Fruit fly (Drosophila melanogaster) whole organism, embryonic: Measurements from ENCODE around the gene NimC3.

Experiments used
- Adf1 ChIP-seq: fragments of 200-800 bp; sonication (Bioruptor generic); IDR thresholded peaks from 2 replicates; pipeline ENCODE4 v1.3.6; 2022; ENCODE audit warnings: missing biosample characterization, missing genetic modification characterization
- Aef1 ChIP-seq: fragments of 200-800 bp; sonication (Bioruptor generic); IDR thresholded peaks from 3 replicates; pipeline ENCODE4 v1.3.6; 2022; ENCODE audit warnings: missing biosample characterization, missing genetic modification characterization
- B-H1 ChIP-seq: fragments of 200-800 bp; sonication (Bioruptor generic); IDR thresholded peaks from 3 replicates; pipeline ENCODE4 v1.3.6; 2022; ENCODE audit warnings: missing biosample characterization, missing genetic modification characterization
- CG10462 ChIP-seq: fragments of 200-800 bp; sonication (Bioruptor generic); optimal IDR thresholded peaks from 2 replicates; lab custom pipeline; 2016; ENCODE audit warnings: missing biosample characterization, missing genetic modification characterization
- CG10543 ChIP-seq: fragments of 200-800 bp; sonication (Bioruptor generic); optimal IDR thresholded peaks from 3 replicates; lab custom pipeline; 2017; ENCODE audit warnings: missing biosample characterization, mild to moderate bottlenecking, missing genetic modification characterization, moderate library complexity
- CG11085 ChIP-seq: fragments of 200-800 bp; sonication (Bioruptor generic); IDR thresholded peaks from 2 replicates; pipeline ENCODE4 v1.3.6; 2022; ENCODE audit warnings: missing biosample characterization, missing genetic modification characterization
- CG11504 ChIP-seq: fragments of 200-800 bp; sonication (Bioruptor generic); optimal IDR thresholded peaks from 3 replicates; lab custom pipeline; 2019; ENCODE audit warnings: missing biosample characterization, mild to moderate bottlenecking, missing genetic modification characterization, moderate library complexity
- CG12219 ChIP-seq: fragments of 200-800 bp; sonication (Bioruptor generic); optimal IDR thresholded peaks from 3 replicates; lab custom pipeline; 2018; ENCODE audit warnings: missing biosample characterization, mild to moderate bottlenecking, missing genetic modification characterization
- CG13296 ChIP-seq: fragments of 200-800 bp; sonication (Bioruptor generic); optimal IDR thresholded peaks from 3 replicates; lab custom pipeline; 2018; ENCODE audit warnings: missing biosample characterization, mild to moderate bottlenecking, missing genetic modification characterization
- CG1603 ChIP-seq: fragments of 200-800 bp; sonication (Bioruptor generic); optimal IDR thresholded peaks from 2 replicates; lab custom pipeline; 2019; ENCODE audit warnings: missing biosample characterization, mild to moderate bottlenecking, missing genetic modification characterization, moderate library complexity
- CG17361 ChIP-seq: fragments of 200-800 bp; sonication (Bioruptor generic); IDR thresholded peaks from 3 replicates; pipeline ENCODE4 v1.3.6; 2022; ENCODE audit warnings: missing biosample characterization, missing genetic modification characterization
- CG18011 ChIP-seq: fragments of 200-800 bp; sonication (Bioruptor generic); optimal IDR thresholded peaks from 2 replicates; lab custom pipeline; 2017; ENCODE audit warnings: missing biosample characterization, missing genetic modification characterization, mild to moderate bottlenecking, moderate library complexity, missing genotype
- CG2120 ChIP-seq: fragments of 200-800 bp; sonication (Bioruptor generic); optimal IDR thresholded peaks from 3 replicates; lab custom pipeline; 2016; ENCODE audit warnings: missing biosample characterization, missing genetic modification characterization
- CG2129 ChIP-seq: fragments of 200-800 bp; sonication (Bioruptor generic); IDR thresholded peaks from 2 replicates; pipeline ENCODE4 v1.3.6; 2022; ENCODE audit warnings: missing biosample characterization, missing genetic modification characterization; ENCODE audit not compliant: partially characterized antibody
- CG2199 ChIP-seq: fragments of 200-800 bp; sonication (Bioruptor generic); IDR thresholded peaks from 3 replicates; pipeline ENCODE4 v1.3.6; 2022; ENCODE audit warnings: missing biosample characterization, missing genetic modification characterization
- CG34224 ChIP-seq: fragments of 200-800 bp; sonication (Bioruptor generic); IDR thresholded peaks from 3 replicates; pipeline ENCODE4 v1.3.6; 2022; ENCODE audit warnings: missing biosample characterization, missing genetic modification characterization; ENCODE audit not compliant: partially characterized antibody
- CG3726 ChIP-seq: fragments of 200-800 bp; sonication (Bioruptor generic); IDR thresholded peaks from 3 replicates; pipeline ENCODE4, ENCODE4 v1.3.6; 2022; ENCODE audit warnings: missing biosample characterization, missing genetic modification characterization
- CG4360 ChIP-seq: fragments of 200-800 bp; sonication (Bioruptor generic); IDR thresholded peaks from 2 replicates; pipeline ENCODE4 v1.3.6; 2022; ENCODE audit warnings: missing biosample characterization, missing genetic modification characterization
- CG6175 ChIP-seq: fragments of 200-800 bp; sonication (Bioruptor generic); IDR thresholded peaks from 3 replicates; pipeline ENCODE4 v1.3.6; 2022; ENCODE audit warnings: missing biosample characterization, missing genetic modification characterization
- CG6813 ChIP-seq: fragments of 200-800 bp; sonication (Bioruptor generic); optimal IDR thresholded peaks from 2 replicates; lab custom pipeline; 2017; ENCODE audit warnings: missing biosample characterization, missing genetic modification characterization, mild to moderate bottlenecking, moderate library complexity, missing genetic modification reagents
- CG7372 ChIP-seq: fragments of 200-800 bp; sonication (Bioruptor generic); IDR thresholded peaks from 2 replicates; pipeline ENCODE4 v1.3.6; 2022; ENCODE audit warnings: missing biosample characterization, missing genetic modification characterization
- CG7556 ChIP-seq: fragments of 200-800 bp; sonication (Bioruptor generic); optimal IDR thresholded peaks from 2 replicates; lab custom pipeline; 2017; ENCODE audit warnings: missing biosample characterization, mild to moderate bottlenecking, missing genetic modification characterization
- CG7963 ChIP-seq: fragments of 200-800 bp; sonication (Bioruptor generic); IDR thresholded peaks from 3 replicates; pipeline ENCODE4 v1.3.6; 2022; ENCODE audit warnings: missing biosample characterization, missing genetic modification characterization; ENCODE audit not compliant: partially characterized antibody
- CG8388 ChIP-seq: fragments of 200-800 bp; sonication (Bioruptor generic); optimal IDR thresholded peaks from 2 replicates; lab custom pipeline; 2019; ENCODE audit warnings: missing biosample characterization, mild to moderate bottlenecking, missing genetic modification characterization, moderate library complexity
- CG9437 ChIP-seq: fragments of 200-800 bp; sonication (Bioruptor generic); optimal IDR thresholded peaks from 2 replicates; lab custom pipeline; 2018; ENCODE audit warnings: missing biosample characterization, mild to moderate bottlenecking, missing genetic modification characterization
- D ChIP-seq, 2 experiments: fragments of 200-800 bp in 1 of 2; fragments of >200 bp in 1 of 2; sonication (Bioruptor generic) in 1 of 2; optimal IDR thresholded peaks; 2 replicates in 1 of 2; 3 replicates in 1 of 2; lab custom pipeline; 2017; ENCODE audit warnings: mild to moderate bottlenecking in 1 of 2, missing biosample characterization in 1 of 2, missing genetic modification characterization in 1 of 2, missing genetic modification reagents in 1 of 2
- Dref ChIP-seq: fragments of 200-800 bp; sonication (Bioruptor generic); IDR thresholded peaks from 2 replicates; pipeline ENCODE4 v1.3.6; 2022; ENCODE audit warnings: missing biosample characterization, missing genetic modification characterization
- ERR ChIP-seq: fragments of 200-800 bp; sonication (Bioruptor generic); optimal IDR thresholded peaks from 2 replicates; lab custom pipeline; 2016; ENCODE audit warnings: missing biosample characterization, missing genetic modification characterization
- Elba2 ChIP-seq: fragments of 200-800 bp; sonication (Bioruptor generic); optimal IDR thresholded peaks from 3 replicates; lab custom pipeline; 2016; ENCODE audit warnings: missing biosample characterization, missing genetic modification characterization
- GATAe ChIP-seq: fragments of 200-800 bp; sonication (Bioruptor generic); conservative IDR thresholded peaks from 2 replicates; pipeline ENCODE4 v1.3.6; 2022; ENCODE audit warnings: missing biosample characterization, missing genetic modification characterization
- Gug ChIP-seq: fragments of 200-800 bp; sonication (Bioruptor generic); IDR thresholded peaks from 4 replicates; pipeline ENCODE4 v1.3.6; 2022; ENCODE audit warnings: missing biosample characterization, missing genetic modification characterization
- Nf-YB ChIP-seq: fragments of 200-800 bp; sonication (Bioruptor generic); optimal IDR thresholded peaks from 3 replicates; lab custom pipeline; 2019; ENCODE audit warnings: missing biosample characterization, mild to moderate bottlenecking, missing genetic modification characterization, moderate library complexity
- al ChIP-seq: fragments of 200-800 bp; sonication (Bioruptor generic); IDR thresholded peaks from 2 replicates; pipeline ENCODE4 v1.3.6; 2022; ENCODE audit warnings: missing biosample characterization, missing genetic modification characterization
- ash1 ChIP-seq: fragments of 200-800 bp; sonication (Bioruptor generic); optimal IDR thresholded peaks from 2 replicates; lab custom pipeline; 2018; ENCODE audit warnings: missing biosample characterization, mild to moderate bottlenecking, missing genetic modification characterization
- az2 ChIP-seq: fragments of 200-800 bp; sonication (Bioruptor generic); optimal IDR thresholded peaks from 3 replicates; lab custom pipeline; 2016; ENCODE audit warnings: missing biosample characterization, missing genetic modification characterization
- chinmo ChIP-seq: fragments of 200-800 bp; sonication (Bioruptor generic); IDR thresholded peaks from 4 replicates; pipeline ENCODE4 v1.3.6; 2022; ENCODE audit warnings: missing biosample characterization, missing genetic modification characterization; ENCODE audit not compliant: partially characterized antibody
- crc ChIP-seq: fragments of 200-800 bp; sonication (Bioruptor generic); optimal IDR thresholded peaks from 2 replicates; lab custom pipeline; 2016; ENCODE audit warnings: missing biosample characterization, missing genetic modification characterization
- croc ChIP-seq: fragments of 200-800 bp; sonication (Bioruptor generic); conservative IDR thresholded peaks from 3 replicates; pipeline ENCODE4 v1.3.6; 2022; ENCODE audit warnings: missing biosample characterization, missing genetic modification characterization
- gce ChIP-seq: fragments of 200-800 bp; sonication (Bioruptor generic); IDR thresholded peaks from 3 replicates; pipeline ENCODE4 v1.3.6; 2022; ENCODE audit warnings: missing biosample characterization, missing genetic modification characterization
- ham ChIP-seq: fragments of 200-800 bp; sonication (Bioruptor generic); IDR thresholded peaks from 2 replicates; pipeline ENCODE4 v1.3.6; 2022; ENCODE audit warnings: missing biosample characterization, missing genetic modification characterization
- ind ChIP-seq: fragments of 200-800 bp; sonication (Bioruptor generic); optimal IDR thresholded peaks from 3 replicates; lab custom pipeline; 2016; ENCODE audit warnings: missing biosample characterization, missing genetic modification characterization
- ken ChIP-seq: fragments of 200-800 bp; sonication (Bioruptor generic); IDR thresholded peaks from 3 replicates; pipeline ENCODE4 v1.3.6; 2022; ENCODE audit warnings: missing biosample characterization, missing genetic modification characterization
- nerfin-1 ChIP-seq: fragments of 200-800 bp; sonication (Bioruptor generic); optimal IDR thresholded peaks from 3 replicates; lab custom pipeline; 2019; ENCODE audit warnings: missing biosample characterization, mild to moderate bottlenecking, missing genetic modification characterization, moderate library complexity
- nmo ChIP-seq: fragments of 200-800 bp; sonication (Bioruptor generic); optimal IDR thresholded peaks from 2 replicates; lab custom pipeline; 2018; ENCODE audit warnings: missing biosample characterization, mild to moderate bottlenecking, missing genetic modification characterization, moderate library complexity
- pho ChIP-seq: fragments of 200-800 bp; sonication (Bioruptor generic); optimal IDR thresholded peaks from 2 replicates; lab custom pipeline; 2016; ENCODE audit warnings: missing biosample characterization, missing genetic modification characterization
- run ChIP-seq: fragments of 200-800 bp; sonication (Bioruptor generic); optimal IDR thresholded peaks from 3 replicates; lab custom pipeline; 2018; ENCODE audit warnings: missing biosample characterization, mild to moderate bottlenecking, missing genetic modification characterization
- seq ChIP-seq: fragments of 200-800 bp; sonication (Bioruptor generic); IDR thresholded peaks from 2 replicates; pipeline ENCODE4 v1.3.6; 2022; ENCODE audit warnings: missing biosample characterization, missing genetic modification characterization
- sob ChIP-seq: fragments of 200-800 bp; sonication (Bioruptor generic); IDR thresholded peaks from 2 replicates; pipeline ENCODE4 v1.3.6; 2022; ENCODE audit warnings: missing biosample characterization, missing genetic modification characterization
- tap ChIP-seq: fragments of 200-800 bp; optimal IDR thresholded peaks from 3 replicates; lab custom pipeline; 2019; ENCODE audit warnings: missing biosample characterization, mild to moderate bottlenecking, missing genetic modification characterization, moderate library complexity
- vfl ChIP-seq: fragments of 200-800 bp; sonication (Bioruptor generic); optimal IDR thresholded peaks from 2 replicates; lab custom pipeline; 2016; ENCODE audit warnings: missing biosample characterization, missing genetic modification characterization

The NimC3 gene

DNA sequence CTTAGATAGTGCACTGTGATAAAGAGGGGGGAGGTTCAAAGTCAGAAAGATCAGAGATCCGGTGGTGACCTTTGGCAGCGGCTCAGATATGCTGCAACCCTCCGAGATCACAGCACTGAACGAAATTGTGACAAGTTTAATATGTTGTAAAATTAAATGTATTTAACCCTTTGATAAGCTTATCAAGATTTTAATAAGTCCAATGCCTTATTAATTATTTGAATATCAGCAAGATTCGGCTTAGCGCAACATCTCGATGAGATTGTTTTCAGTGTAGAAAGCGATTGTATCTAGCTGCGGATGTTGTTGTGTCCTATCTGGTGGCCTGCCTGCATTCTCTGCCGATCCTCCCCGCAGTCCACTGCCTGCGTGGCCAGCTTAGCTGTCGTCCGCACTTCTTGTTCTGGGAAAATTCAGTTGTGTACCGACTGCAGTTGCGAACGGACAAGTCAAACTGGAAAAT is 27.2 kb upstream of the NimC3 start, which contains the start of gene NimC4 (continued):
- peak; percentile 57; the same call in 2 of the 4 replicates for TF ChIP-seq Gug (GFP tag; lab: Robert Waterston, UW)
- TF ChIP-seq seq (GFP tag; lab: Robert Waterston, UW), result no peak
- TF ChIP-seq B-H1 (GFP tag; lab: Robert Waterston, UW), result no peak
- TF ChIP-seq nerfin-1 (tag; lab: Kevin White, UChicago), result peak; percentile 69
- no peak for TF ChIP-seq CG34224
- TF ChIP-seq D (optimal IDR thresholded peaks at IDR 0.05; lab: Kevin White, UChicago), result no peak
- TF ChIP-seq D (GFP tag; optimal IDR thresholded peaks at IDR 0.05; lab: Kevin White, UChicago), result peak; percentile 79
- TF ChIP-seq CG11085 (GFP tag; lab: Robert Waterston, UW), result no peak; the same call in 1 of the 2 replicates
- TF ChIP-seq CG2120, result no peak
- TF ChIP-seq chinmo (GFP tag; lab: Robert Waterston, UW), result no peak
- TF ChIP-seq CG3726, result peak; percentile 79; the same call in 2 of the 3 replicates
- TF ChIP-seq CG9437 (GFP tag; lab: Kevin White, UChicago), result peak; percentile 5
- peak; percentile 88 for TF ChIP-seq croc (GFP tag; lab: Robert Waterston, UW)
- TF ChIP-seq CG11504, result peak; percentile 57
- TF ChIP-seq CG10462 (GFP tag; lab: Kevin White, UChicago), result peak; percentile 82
- TF ChIP-seq CG13296, result no peak
- no peak for TF ChIP-seq Aef1
- peak; percentile 93 for TF ChIP-seq Elba2 (GFP tag; lab: Kevin White, UChicago)
- TF ChIP-seq CG18011 (GFP tag; lab: Kevin White, UChicago), result no peak
- TF ChIP-seq ken, result peak; percentile 41; the same call in 1 of the 3 replicates
- TF ChIP-seq GATAe (GFP tag; lab: Robert Waterston, UW), result no peak
- peak; percentile 29 for TF ChIP-seq ERR (GFP tag; lab: Kevin White, UChicago)
- TF ChIP-seq pho (GFP tag; lab: Kevin White, UChicago), result no peak
- TF ChIP-seq CG1603, result peak; percentile 94
- TF ChIP-seq CG6175 (GFP tag; lab: Robert Waterston, UW), result no peak
- TF ChIP-seq ham, result no peak
- TF ChIP-seq CG8388 (GFP tag; lab: Kevin White, UChicago), result peak; percentile 74
- peak; percentile 52 for TF ChIP-seq tap (tag; lab: Kevin White, UChicago)
- TF ChIP-seq CG4360, result peak; percentile 87
- peak; percentile 67 for TF ChIP-seq vfl (GFP tag; lab: Kevin White, UChicago)
- TF ChIP-seq Nf-YB (GFP tag; lab: Kevin White, UChicago), result peak; percentile 58
- TF ChIP-seq run (tag; lab: Kevin White, UChicago), result no peak
- peak; percentile 66 for TF ChIP-seq CG6813
- peak; percentile 73 for TF ChIP-seq CG7556 (GFP tag; lab: Kevin White, UChicago)
- peak; percentile 47; the same call in 1 of the 2 replicates for TF ChIP-seq CG7372 (GFP tag; lab: Robert Waterston, UW)
- TF ChIP-seq crc (GFP tag; lab: Kevin White, UChicago), result peak; percentile 49
- peak; percentile 65 for TF ChIP-seq sob (GFP tag; lab: Robert Waterston, UW)
- TF ChIP-seq ash1 (GFP tag; lab: Kevin White, UChicago), result no peak
- no peak for TF ChIP-seq CG7963 (GFP tag; lab: Robert Waterston, UW)
- TF ChIP-seq CG17361 (GFP tag; lab: Robert Waterston, UW), result peak; percentile 83
- peak; percentile 67 for TF ChIP-seq CG12219 (GFP tag; lab: Kevin White, UChicago)
- peak; percentile 84 for TF ChIP-seq az2
- TF ChIP-seq CG2199 (GFP tag; lab: Robert Waterston, UW), result peak; percentile 82; the same call in 2 of the 3 replicates
- peak; percentile 85 for TF ChIP-seq nmo (GFP tag; lab: Kevin White, UChicago)
- TF ChIP-seq Adf1 (GFP tag; lab: Robert Waterston, UW), result no peak
- TF ChIP-seq Dref (GFP tag; lab: Robert Waterston, UW), result no peak
- no peak for TF ChIP-seq al (GFP tag; lab: Robert Waterston, UW)
- peak; percentile 15 for TF ChIP-seq ind
- peak; percentile 46; the same call in 1 of the 3 replicates for TF ChIP-seq gce (GFP tag; lab: Robert Waterston, UW)
- TF ChIP-seq CG10543 (GFP tag; lab: Kevin White, UChicago), result no peak
- no peak for TF ChIP-seq CG2129 (GFP tag; lab: Robert Waterston, UW)
